Fruit fly (Drosophila melanogaster): ENCODE results near the gene Smr.
A peak's percentile ranks its signal among the peaks of the same experiment; 100 is the strongest.

Gene Smr

dm6 chrX:12750928-12751631, 8.7 kb upstream of the Smr start (continued):
- peak; percentile 85 for TF ChIP-seq dan (GFP tag; IDR thresholded peaks at IDR 0.05)
- TF ChIP-seq Camta (GFP tag; optimal IDR thresholded peaks at IDR 0.05) = peak; percentile 100
- TF ChIP-seq CG10543 (GFP tag; optimal IDR thresholded peaks at IDR 0.05) = peak; percentile 100
- peak; percentile 54 for TF ChIP-seq Dref (GFP tag; IDR thresholded peaks at IDR 0.05)
- peak; percentile 95 for TF ChIP-seq CG15479 (GFP tag; optimal IDR thresholded peaks at IDR 0.05)
- no peak for TF ChIP-seq hkb (optimal IDR thresholded peaks at IDR 0.05)
- TF ChIP-seq hkb (GFP tag; IDR thresholded peaks at IDR 0.05) = peak; percentile 100
- peak; percentile 100 for TF ChIP-seq Aef1 (GFP tag; IDR thresholded peaks at IDR 0.05)
- no peak for TF ChIP-seq chinmo (GFP tag; IDR thresholded peaks at IDR 0.05; ENCODE audit: partially characterized antibody)
- TF ChIP-seq CG12391 (tag; optimal IDR thresholded peaks at IDR 0.05) = peak; percentile 100
- peak; percentile 98 for TF ChIP-seq CG3065 (GFP tag; optimal IDR thresholded peaks at IDR 0.05)
- peak; percentile 99 for TF ChIP-seq Usf (GFP tag; optimal IDR thresholded peaks at IDR 0.05)
- TF ChIP-seq Nf-YA (GFP tag; IDR thresholded peaks at IDR 0.05) = peak; percentile 99
- peak; percentile 99 for TF ChIP-seq NFAT (GFP tag; IDR thresholded peaks at IDR 0.05)
- TF ChIP-seq CG5245 (GFP tag; optimal IDR thresholded peaks at IDR 0.05) = peak; percentile 99
- TF ChIP-seq pros (GFP tag; optimal IDR thresholded peaks at IDR 0.05) = no peak
- TF ChIP-seq D (optimal IDR thresholded peaks at IDR 0.05) = no peak
- TF ChIP-seq D (GFP tag; optimal IDR thresholded peaks at IDR 0.05) = peak; percentile 100
- TF ChIP-seq ttk (GFP tag; IDR thresholded peaks at IDR 0.05) = peak; percentile 99
- peak; percentile 95 for TF ChIP-seq CG5180 (GFP tag; optimal IDR thresholded peaks at IDR 0.05)
- TF ChIP-seq CG15269 (tag; optimal IDR thresholded peaks at IDR 0.05) = peak; percentile 100
- TF ChIP-seq CG6791 (GFP tag; IDR thresholded peaks at IDR 0.05; ENCODE audit: partially characterized antibody) = 0 out of 3 replicates have a peak, but pooled peaks have one; percentile 50
- peak; percentile 100 for TF ChIP-seq Sox102F (GFP tag; optimal IDR thresholded peaks at IDR 0.05)
- TF ChIP-seq CG4404 (GFP tag; IDR thresholded peaks at IDR 0.05) = peak; percentile 100
- TF ChIP-seq HmgD (GFP tag; optimal IDR thresholded peaks at IDR 0.05) = peak; percentile 99
- peak; percentile 99 for TF ChIP-seq C15 (GFP tag; IDR thresholded peaks at IDR 0.05)
- peak; percentile 98 for TF ChIP-seq Hey (tag; optimal IDR thresholded peaks at IDR 0.05)
- peak; percentile 100 for TF ChIP-seq nau (GFP tag; optimal IDR thresholded peaks at IDR 0.05)
- TF ChIP-seq BtbVII (GFP tag; optimal IDR thresholded peaks at IDR 0.05) = peak; percentile 100
- peak; percentile 96 for TF ChIP-seq CG17186 (GFP tag; optimal IDR thresholded peaks at IDR 0.05)
- TF ChIP-seq CG8478 (optimal IDR thresholded peaks at IDR 0.05) = no peak
- TF ChIP-seq CG17612 (GFP tag; IDR thresholded peaks at IDR 0.05) = peak; percentile 99
- TF ChIP-seq CG12942 (GFP tag; optimal IDR thresholded peaks at IDR 0.05) = peak; percentile 99
- peak; percentile 96 for TF ChIP-seq CG3407 (GFP tag; optimal IDR thresholded peaks at IDR 0.05)
- peak; percentile 100 for TF ChIP-seq CG18619 (GFP tag; optimal IDR thresholded peaks at IDR 0.05)
- peak; percentile 100 for TF ChIP-seq CG14014 (GFP tag; IDR thresholded peaks at IDR 0.05)
- TF ChIP-seq ash1 (GFP tag; optimal IDR thresholded peaks at IDR 0.05) = peak; percentile 88
- peak; percentile 95 for TF ChIP-seq CG1603 (tag; optimal IDR thresholded peaks at IDR 0.05)
- TF ChIP-seq CG15601 (tag; optimal IDR thresholded peaks at IDR 0.05) = peak; percentile 98
- TF ChIP-seq al (GFP tag; IDR thresholded peaks at IDR 0.05) = peak; percentile 100
- peak; percentile 100 for TF ChIP-seq CG18262 (tag; optimal IDR thresholded peaks at IDR 0.05)
- peak; percentile 99 for TF ChIP-seq CG6689 (GFP tag; IDR thresholded peaks at IDR 0.05)
- peak; percentile 99 for TF ChIP-seq CG11398 (GFP tag; optimal IDR thresholded peaks at IDR 0.05)
- peak; percentile 100 for TF ChIP-seq HmgZ (tag; optimal IDR thresholded peaks at IDR 0.05)
- TF ChIP-seq CG12071 (GFP tag; optimal IDR thresholded peaks at IDR 0.05) = peak; percentile 99
- peak; percentile 100 for TF ChIP-seq az2 (GFP tag; optimal IDR thresholded peaks at IDR 0.05)
- TF ChIP-seq Dad (GFP tag; optimal IDR thresholded peaks at IDR 0.05) = peak; percentile 99
- peak; percentile 100 for TF ChIP-seq YL-1 (GFP tag; optimal IDR thresholded peaks at IDR 0.05)
- peak; percentile 100 for TF ChIP-seq tgo (GFP tag; IDR thresholded peaks at IDR 0.05)
- peak; percentile 100 for TF ChIP-seq CG11695 (GFP tag; IDR thresholded peaks at IDR 0.05)
- peak; percentile 89 for TF ChIP-seq CG10321 (GFP tag; IDR thresholded peaks at IDR 0.05)
